Worm (Caenorhabditis elegans) whole organism, young adult: ENCODE data around the gene E02H9.13.
"Not testable (repeated sequence)": the region's sequence is repeated elsewhere in the genome, so short reads cannot be mapped to it uniquely, and the experiment has no call there.

Experiments
- C17E4.6 ChIP-seq: fragments of 200-800 bp; sonication (Bioruptor generic); IDR thresholded peaks from 2 replicates; pipeline ENCODE4 v1.3.6; 2022; ENCODE audit warnings: missing genetic modification reagents, missing genetic modification characterization, missing compliant biosample characterization
- F37B4.10 ChIP-seq: fragments of 200-800 bp; sonication (Bioruptor generic); IDR thresholded peaks from 2 replicates; pipeline ENCODE4 v1.3.6; 2022; ENCODE audit warnings: missing genetic modification characterization, missing compliant biosample characterization
- K12H6.12 ChIP-seq: fragments of 200-800 bp; sonication (Bioruptor generic); optimal IDR thresholded peaks from 2 replicates; lab custom pipeline; 2018; ENCODE audit warnings: mild to moderate bottlenecking, missing genetic modification characterization, missing compliant biosample characterization
- T07F8.4 ChIP-seq: sonication (generic microtip); optimal IDR thresholded peaks from 2 replicates; lab custom pipeline; 2016; ENCODE audit warnings: mild to moderate bottlenecking, missing genetic modification characterization, moderate library complexity, missing compliant biosample characterization
- T26A5.8 ChIP-seq: sonication (generic microtip); optimal IDR thresholded peaks from 2 replicates; lab custom pipeline; 2016; ENCODE audit warnings: missing genetic modification characterization, missing compliant biosample characterization
- Y53G8AR.9 ChIP-seq: fragments of 200-800 bp; sonication (Bioruptor generic); conservative IDR thresholded peaks from 2 replicates; pipeline ENCODE4 v1.3.6; 2022; ENCODE audit warnings: missing genetic modification reagents, missing genetic modification characterization, missing compliant biosample characterization
- Y95B8A.8 ChIP-seq: fragments of 200-800 bp; sonication (Bioruptor generic); IDR thresholded peaks from 2 replicates; pipeline ENCODE4 v1.3.6; 2022; ENCODE audit warnings: missing genetic modification reagents, missing genetic modification characterization, missing compliant biosample characterization
- athp-1 ChIP-seq: sonication (generic microtip); optimal IDR thresholded peaks from 2 replicates; lab custom pipeline; 2017; ENCODE audit warnings: mild to moderate bottlenecking, missing genetic modification characterization, missing compliant biosample characterization
- bed-1 ChIP-seq: fragments of 200-800 bp; sonication (Bioruptor generic); IDR thresholded peaks from 2 replicates; pipeline ENCODE4 v1.3.6; 2022; ENCODE audit warnings: missing genetic modification reagents, missing genetic modification characterization, missing compliant biosample characterization
- cebp-1 ChIP-seq, 2 experiments: fragments of 200-800 bp in 1 of 2; sonication (Bioruptor generic) in 1 of 2; sonication (generic microtip) in 1 of 2; IDR thresholded peaks in 1 of 2; optimal IDR thresholded peaks in 1 of 2; 2 replicates each; pipeline versions ENCODE4 v1.3.6 to Lab custom; 2017 to 2022; ENCODE audit warnings: missing compliant biosample characterization in 2 of 2, missing genetic modification characterization in 2 of 2, mild to moderate bottlenecking in 1 of 2, missing genetic modification reagents in 1 of 2, moderate library complexity in 1 of 2
- cebp-2 ChIP-seq: fragments of 200-800 bp; sonication (Bioruptor generic); IDR thresholded peaks from 2 replicates; pipeline ENCODE4 v1.3.6; 2022; ENCODE audit warnings: missing genetic modification characterization, missing compliant biosample characterization
- ceh-79 ChIP-seq: sonication (generic microtip); optimal IDR thresholded peaks from 2 replicates; lab custom pipeline; 2017; ENCODE audit warnings: mild to moderate bottlenecking, missing genetic modification characterization, missing compliant biosample characterization
- dox-1 ChIP-seq: fragments of 200-800 bp; sonication (Bioruptor generic); IDR thresholded peaks from 2 replicates; pipeline ENCODE4 v1.3.6; 2022; ENCODE audit warnings: missing genetic modification reagents, missing genetic modification characterization, missing compliant biosample characterization
- dpff-1 ChIP-seq: sonication (generic microtip); optimal IDR thresholded peaks from 2 replicates; lab custom pipeline; 2017; ENCODE audit warnings: mild to moderate bottlenecking, missing genetic modification characterization, missing compliant biosample characterization
- efl-1 ChIP-seq: fragments of 150-350 bp; optimal IDR thresholded peaks from 2 replicates; lab custom pipeline; 2014; ENCODE audit warnings: missing biosample characterization, missing genetic modification reagents, missing genetic modification characterization
- egrh-3 ChIP-seq: fragments of 200-800 bp; sonication (Bioruptor generic); IDR thresholded peaks from 2 replicates; pipeline ENCODE4 v1.3.6; 2022; ENCODE audit warnings: missing genetic modification reagents, missing genetic modification characterization, missing compliant biosample characterization
- hmg-1.2 ChIP-seq: fragments of 200-800 bp; sonication (Bioruptor generic); IDR thresholded peaks from 2 replicates; pipeline ENCODE4 v1.3.6; 2022; ENCODE audit warnings: missing genetic modification reagents, missing genetic modification characterization, missing compliant biosample characterization
- hsf-1 ChIP-seq: fragments of 200-800 bp; sonication (Bioruptor generic); IDR thresholded peaks from 2 replicates; pipeline ENCODE4 v1.3.6; 2022; ENCODE audit warnings: missing genetic modification reagents, missing genetic modification characterization, missing compliant biosample characterization
- let-526 ChIP-seq: fragments of 200-800 bp; sonication (Bioruptor generic); IDR thresholded peaks from 2 replicates; pipeline ENCODE4 v1.3.6; 2022; ENCODE audit warnings: missing genetic modification reagents, missing genetic modification characterization, missing compliant biosample characterization
- lin-40 ChIP-seq: sonication (generic microtip); optimal IDR thresholded peaks from 2 replicates; lab custom pipeline; 2016; ENCODE audit warnings: missing genetic modification characterization, mild to moderate bottlenecking, missing compliant biosample characterization, missing genotype, missing genetic modification reagents
- lsl-1 ChIP-seq: fragments of 200-800 bp; sonication (Bioruptor generic); optimal IDR thresholded peaks from 2 replicates; lab custom pipeline; 2018; ENCODE audit warnings: mild to moderate bottlenecking, missing genetic modification characterization, moderate library complexity, missing compliant biosample characterization
- madf-10 ChIP-seq: sonication (generic microtip); optimal IDR thresholded peaks from 2 replicates; lab custom pipeline; 2016; ENCODE audit warnings: mild to moderate bottlenecking, missing genetic modification characterization, missing compliant biosample characterization
- mcd-1 ChIP-seq: fragments of 200-800 bp; sonication (Bioruptor generic); IDR thresholded peaks from 2 replicates; pipeline ENCODE4 v1.3.6; 2022; ENCODE audit warnings: missing genetic modification reagents, missing genetic modification characterization, missing compliant biosample characterization
- repo-1 ChIP-seq: sonication (generic microtip); optimal IDR thresholded peaks from 2 replicates; lab custom pipeline; 2017; ENCODE audit warnings: mild to moderate bottlenecking, missing genetic modification characterization, missing compliant biosample characterization
- snpc-1.1 ChIP-seq: sonication (generic microtip); optimal IDR thresholded peaks from 2 replicates; lab custom pipeline; 2017; ENCODE audit warnings: missing genetic modification characterization, mild to moderate bottlenecking, missing compliant biosample characterization, antibody characterized with exemption, moderate library complexity, missing genotype, missing genetic modification reagents; ENCODE audit not compliant: insufficient read depth
- somi-1 ChIP-seq: fragments of 200-800 bp; sonication (Bioruptor generic); optimal IDR thresholded peaks from 2 replicates; lab custom pipeline; 2018; ENCODE audit warnings: mild to moderate bottlenecking, missing genetic modification characterization, missing compliant biosample characterization
- sptf-2 ChIP-seq: fragments of 200-800 bp; sonication (Bioruptor generic); optimal IDR thresholded peaks from 2 replicates; lab custom pipeline; 2018; ENCODE audit warnings: mild to moderate bottlenecking, missing genetic modification characterization, missing compliant biosample characterization
- tbp1 ChIP-seq: fragments of 200-800 bp; sonication (Bioruptor generic); optimal IDR thresholded peaks from 2 replicates; lab custom pipeline; 2018; ENCODE audit warnings: mild to moderate bottlenecking, missing genetic modification characterization, missing compliant biosample characterization
- tbx-9 ChIP-seq: sonication (generic microtip); optimal IDR thresholded peaks from 2 replicates; lab custom pipeline; 2016; ENCODE audit warnings: borderline replicate concordance, missing genetic modification characterization, inconsistent platforms, missing compliant biosample characterization
- unc-130 ChIP-seq: sonication (generic microtip); optimal IDR thresholded peaks from 2 replicates; lab custom pipeline; 2016; ENCODE audit warnings: missing genetic modification reagents, missing genetic modification characterization, missing compliant biosample characterization
- unc-62 ChIP-seq: fragments of 150-350 bp; optimal IDR thresholded peaks from 2 replicates; lab custom pipeline; 2014; ENCODE audit warnings: missing biosample characterization, missing genetic modification reagents, missing genetic modification characterization
- zfh-2 ChIP-seq: fragments of 200-800 bp; sonication (Bioruptor generic); conservative IDR thresholded peaks from 2 replicates; pipeline ENCODE4 v1.3.6; 2022; ENCODE audit warnings: missing genetic modification reagents, missing genetic modification characterization, missing compliant biosample characterization
- zim-3 ChIP-seq: sonication (generic microtip); optimal IDR thresholded peaks from 2 replicates; lab custom pipeline; 2017; ENCODE audit warnings: mild to moderate bottlenecking, missing genetic modification characterization, moderate library complexity, missing compliant biosample characterization

The E02H9.13 gene

DNA sequence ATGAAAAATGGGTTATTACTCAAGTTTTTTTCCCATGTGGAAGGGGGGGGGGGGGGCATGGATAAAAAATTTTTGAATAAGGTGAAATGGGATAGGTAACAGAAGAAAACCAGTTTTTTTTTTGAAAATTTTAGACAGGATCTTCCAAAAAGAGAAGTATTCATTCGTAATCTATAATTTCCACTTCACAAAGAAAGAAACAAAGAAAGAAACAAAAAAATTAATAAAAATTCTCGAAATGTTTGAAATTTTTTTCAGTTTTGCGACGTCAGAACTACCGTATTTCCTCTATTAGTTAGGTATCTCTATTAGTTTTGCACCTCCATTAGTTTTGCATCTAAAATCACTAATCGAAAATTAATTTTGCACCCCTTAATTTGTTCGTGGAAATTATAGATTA lies 3.2 kb downstream of the E02H9.13 start, which contains the start of gene W04B5.6:
TSS of gene W04B5.6 (minus strand) at position 101 of the 400 bp plus-strand sequence.
- not testable (repeated sequence) for TF ChIP-seq efl-1 (GFP tag; lab: Kevin White, UChicago); Y95B8A.8; unc-62 (GFP tag; lab: Kevin White, UChicago)

DNA sequence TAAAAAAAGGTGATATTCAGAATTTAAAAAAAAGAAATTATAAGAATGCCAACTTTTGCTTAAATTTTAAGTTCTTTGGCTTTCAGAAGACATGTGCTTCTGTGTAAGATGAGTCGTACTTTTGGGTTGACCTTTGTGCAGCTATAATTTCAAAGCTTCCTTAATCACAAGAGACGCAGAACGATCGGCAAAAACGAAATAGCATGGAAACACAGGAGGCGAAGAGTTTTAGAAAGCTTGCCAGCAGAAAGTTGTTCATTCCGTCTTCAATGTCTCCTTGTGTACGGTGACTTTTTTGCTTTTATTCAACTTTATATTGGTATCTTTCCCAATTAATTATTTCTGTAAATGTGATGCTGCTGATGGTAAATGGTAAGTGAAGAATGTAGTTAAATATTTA lies 5.6 kb downstream of the E02H9.13 start:
- no peak for TF ChIP-seq tbp1 (GFP tag; lab: Kevin White, UChicago)
- peak; percentile 56 for TF ChIP-seq hmg-1.2 (GFP tag; lab: Robert Waterston, UW)
- TF ChIP-seq, all 124 proteins: peak for 1

DNA sequence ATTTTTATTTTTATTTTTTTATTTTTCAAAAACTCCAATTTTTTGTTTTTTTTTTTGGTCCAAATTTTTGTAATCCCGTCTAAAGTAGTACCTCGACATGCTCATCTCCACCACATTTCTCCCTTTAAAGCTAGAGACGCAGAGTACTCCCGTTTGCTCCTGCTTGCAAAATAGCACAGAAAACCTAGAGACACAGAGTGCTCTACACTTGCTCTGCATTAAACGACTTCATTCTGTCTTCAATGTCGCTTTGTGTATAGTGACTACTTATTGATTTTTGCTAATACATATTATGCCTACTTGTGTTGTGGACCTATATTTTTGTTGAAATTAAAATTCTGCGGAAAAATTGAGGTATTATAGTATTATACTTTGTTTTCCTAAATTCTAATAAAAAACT lies 12.4 kb downstream of the E02H9.13 start, which contains the start of gene W04B5.8:
TSS of gene W04B5.8 (plus strand) at position 195 of the 400 bp plus-strand sequence.
- peak; percentile 76 for TF ChIP-seq hmg-1.2 (GFP tag; lab: Robert Waterston, UW)
- no peak for TF ChIP-seq ceh-79 (tag; lab: Kevin White, UChicago)

DNA sequence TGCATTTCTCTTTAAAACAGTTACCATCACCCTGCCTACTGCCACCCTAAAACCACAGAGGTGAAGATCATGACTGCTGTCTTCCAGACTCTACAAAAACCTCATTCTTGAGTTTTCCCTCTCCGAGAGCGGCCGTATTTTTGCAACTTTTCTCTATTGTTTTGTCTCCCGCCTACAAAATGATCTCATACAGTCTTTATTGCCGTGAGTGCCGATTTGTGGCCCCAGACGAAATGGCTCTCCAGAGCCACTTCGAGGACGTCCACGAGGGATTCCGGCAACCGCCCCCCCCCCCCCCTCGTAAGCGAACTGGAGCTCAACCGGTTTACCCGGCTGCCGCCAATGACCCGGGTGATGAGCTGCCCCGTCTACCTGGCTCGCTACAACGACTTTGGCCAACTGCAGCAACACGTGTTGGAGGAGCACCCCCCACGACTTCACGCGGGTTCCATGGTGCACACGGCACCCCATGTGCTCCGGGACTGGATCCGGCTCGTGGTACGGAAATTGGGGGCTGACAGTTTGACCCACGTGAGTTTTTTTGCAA lies 13.7 kb downstream of the E02H9.13 start:
- TF ChIP-seq unc-130 (GFP tag; lab: Kevin White, UChicago): no peak
- TF ChIP-seq tbx-9 (tag; lab: Kevin White, UChicago): no peak
- TF ChIP-seq zim-3: peak; percentile 61
- TF ChIP-seq dox-1 (GFP tag; lab: Robert Waterston, UW): 0 out of 2 replicates have a peak, but pooled peaks have one; percentile 23
- 0 out of 2 replicates have a peak, but pooled peaks have one; percentile 8 for TF ChIP-seq mcd-1 (GFP tag; lab: Robert Waterston, UW)
- peak; percentile 93 for TF ChIP-seq zfh-2 (GFP tag; lab: Robert Waterston, UW)
- 0 out of 2 replicates have a peak, but pooled peaks have one; percentile 57 for TF ChIP-seq F37B4.10 (GFP tag; lab: Robert Waterston, UW)
- TF ChIP-seq ceh-79 (tag; lab: Kevin White, UChicago): peak; percentile 2
- TF ChIP-seq athp-1: no peak
- TF ChIP-seq egrh-3: peak; percentile 90
- TF ChIP-seq, all 124 proteins: peak for 7

DNA sequence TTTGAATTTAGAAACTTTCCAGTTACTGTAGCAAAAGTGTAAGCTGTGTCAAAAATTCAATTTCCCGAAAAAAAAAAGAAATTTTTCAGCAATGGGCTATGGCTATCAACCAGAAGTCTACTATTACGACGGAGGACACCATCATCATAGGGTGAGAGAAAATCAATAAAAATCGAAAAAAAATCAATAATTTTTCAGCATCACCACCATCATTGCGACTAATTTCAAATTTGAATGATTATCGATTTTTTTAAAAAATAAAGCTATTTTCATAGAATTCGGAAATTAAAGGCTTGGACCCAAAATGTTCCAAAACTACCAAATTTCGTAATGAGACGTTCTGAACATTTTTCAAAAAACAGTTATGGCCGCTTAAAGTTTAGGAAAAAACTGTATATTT lies 14.9 kb downstream of the E02H9.13 start:
- TF ChIP-seq bed-1 (GFP tag; lab: Robert Waterston, UW): no peak
- TF ChIP-seq T26A5.8 (tag; lab: Kevin White, UChicago): no peak
- no peak for TF ChIP-seq lsl-1 (GFP tag; lab: Kevin White, UChicago)
- no peak for TF ChIP-seq dpff-1
- TF ChIP-seq cebp-2 (GFP tag; lab: Robert Waterston, UW): no peak
- no peak for TF ChIP-seq ceh-79 (tag; lab: Kevin White, UChicago)
- TF ChIP-seq Y53G8AR.9 (GFP tag; lab: Robert Waterston, UW): no peak
- TF ChIP-seq K12H6.12 (tag; lab: Kevin White, UChicago): no peak
- no peak for TF ChIP-seq sptf-2 (GFP tag; lab: Kevin White, UChicago)
- TF ChIP-seq snpc-1.1 (tag; lab: Kevin White, UChicago): no peak
- TF ChIP-seq somi-1 (GFP tag; lab: Kevin White, UChicago): no peak
- TF ChIP-seq tbx-9 (tag; lab: Kevin White, UChicago): no peak
- no peak for TF ChIP-seq C17E4.6 (GFP tag; lab: Robert Waterston, UW)
- no peak for TF ChIP-seq hsf-1 (GFP tag; lab: Robert Waterston, UW)
- no peak for TF ChIP-seq lin-40 (tag; lab: Kevin White, UChicago)
- TF ChIP-seq T07F8.4 (tag; lab: Kevin White, UChicago): no peak
- no peak for TF ChIP-seq repo-1
- TF ChIP-seq let-526 (GFP tag; lab: Robert Waterston, UW): no peak
- TF ChIP-seq madf-10 (tag; lab: Kevin White, UChicago): no peak
- TF ChIP-seq cebp-1 (GFP tag; IDR thresholded peaks at IDR 0.05; lab: Robert Waterston, UW): no peak
- no peak for TF ChIP-seq cebp-1 (tag; optimal IDR thresholded peaks at IDR 0.05; lab: Kevin White, UChicago)
- TF ChIP-seq, all 124 proteins: peak for 0
